Worm (Caenorhabditis elegans) whole organism, midembryonic: Measurements from ENCODE around the gene drd-50.

ENCODE experiments used
- T22C8.4 ChIP-seq: fragments of 200-800 bp; sonication (Bioruptor generic); IDR thresholded peaks from 2 replicates; pipeline ENCODE4 v1.3.6; 2022; ENCODE audit warnings: missing genetic modification characterization, missing compliant biosample characterization
- cog-1 ChIP-seq: sonication (generic microtip); optimal IDR thresholded peaks from 2 replicates; lab custom pipeline; 2016; ENCODE audit warnings: missing genetic modification characterization, missing compliant biosample characterization
- flt-1 ChIP-seq: fragments of 200-800 bp; sonication (Bioruptor generic); IDR thresholded peaks from 2 replicates; pipeline ENCODE4 v1.3.6; 2022; ENCODE audit warnings: missing genetic modification characterization, missing compliant biosample characterization
- klf-2 ChIP-seq: fragments of 200-800 bp; sonication (Bioruptor generic); conservative IDR thresholded peaks from 2 replicates; pipeline ENCODE4 v1.3.6; 2022; ENCODE audit warnings: missing genetic modification reagents, missing genetic modification characterization, missing compliant biosample characterization
- med-1 ChIP-seq: sonication (generic microtip); optimal IDR thresholded peaks from 2 replicates; lab custom pipeline; 2017; ENCODE audit warnings: missing genetic modification characterization, mild to moderate bottlenecking, missing compliant biosample characterization, antibody characterized with exemption, missing genetic modification reagents; ENCODE audit not compliant: insufficient read depth
- ref-1 ChIP-seq: fragments of 200-800 bp; sonication (Bioruptor generic); conservative IDR thresholded peaks from 2 replicates; pipeline ENCODE4 v1.3.6; 2022; ENCODE audit warnings: missing genetic modification reagents, missing genetic modification characterization, missing compliant biosample characterization
- tab-1 ChIP-seq: fragments of 200-800 bp; sonication (Bioruptor generic); IDR thresholded peaks from 2 replicates; pipeline ENCODE4 v1.3.6; 2022; ENCODE audit warnings: missing genetic modification characterization, missing compliant biosample characterization
- ztf-23 ChIP-seq: fragments of 200-800 bp; sonication (Bioruptor generic); IDR thresholded peaks from 2 replicates; pipeline ENCODE4 v1.3.6; 2022; ENCODE audit warnings: missing genetic modification reagents, missing genetic modification characterization, missing compliant biosample characterization
- ztf-29 ChIP-seq: fragments of 200-800 bp; sonication (Bioruptor generic); IDR thresholded peaks from 2 replicates; pipeline ENCODE4 v1.3.6; 2022; ENCODE audit warnings: missing genetic modification reagents, missing genetic modification characterization, missing compliant biosample characterization

DNA sequence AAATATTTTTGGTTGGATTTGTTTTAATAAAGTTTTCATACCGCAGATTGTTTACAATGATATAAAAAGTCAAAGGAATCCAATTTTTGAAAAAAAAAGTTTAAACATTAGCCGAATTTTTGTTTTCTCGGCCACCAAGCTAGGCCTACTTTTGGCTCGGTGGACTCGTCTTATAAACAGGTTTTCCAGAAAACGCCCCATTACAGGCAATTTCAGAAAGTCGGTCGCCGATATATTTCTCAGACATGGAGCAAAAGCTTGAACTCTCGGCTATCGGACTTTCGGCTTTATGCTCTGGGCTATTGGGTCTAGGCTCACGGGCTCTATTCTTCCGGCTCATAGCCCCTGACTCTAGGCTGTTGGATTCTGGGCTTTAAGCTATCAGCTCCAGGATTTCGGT is 34.4 kb upstream of the drd-50 start:
- TF ChIP-seq klf-2 (GFP tag; lab: Robert Waterston, UW) (no peak), ref-1 (no peak), cog-1 (tag; lab: Kevin White, UChicago) (no peak), flt-1 (GFP tag; lab: Robert Waterston, UW) (no peak), med-1 (no peak), ztf-23 (GFP tag; lab: Robert Waterston, UW) (no peak), tab-1 (GFP tag; lab: Robert Waterston, UW) (no peak), ztf-29 (GFP tag; lab: Robert Waterston, UW) (no peak), T22C8.4 (no peak)
